Fruit fly (Drosophila melanogaster): ENCODE measurements around the gene CG13058.
A peak's percentile ranks its signal among the peaks of the same experiment; 100 is the strongest.

Gene CG13058

DNA sequence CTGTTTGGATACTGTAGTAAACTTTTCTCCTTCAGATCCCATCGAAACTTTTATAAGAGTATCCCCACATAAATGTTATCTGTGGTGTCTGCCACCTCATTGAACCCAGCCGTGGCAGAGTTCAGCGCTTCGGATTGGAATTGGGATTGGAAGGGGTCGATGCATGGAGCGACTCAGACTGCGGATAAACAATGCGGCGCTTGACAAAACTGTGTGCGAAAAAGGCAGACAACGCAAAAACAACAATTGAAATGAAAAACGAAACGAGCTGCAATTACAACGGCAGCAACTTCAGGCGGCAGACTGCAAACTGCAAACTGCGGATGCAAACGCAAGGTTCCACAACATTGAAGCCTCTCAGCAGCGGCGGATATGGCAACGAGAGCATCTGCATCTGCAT lies 14.7 kb upstream of the CG13058 start, which contains the start of gene CG13062:
Gene CG13062, plus strand, starts transcription at position 301 of the 400 bp plus-strand sequence.
- TF ChIP-seq CG11695 (GFP tag; IDR thresholded peaks at IDR 0.05) (no peak), inv (GFP tag; IDR thresholded peaks at IDR 0.05; ENCODE audit: partially characterized antibody) (no peak), lov (optimal IDR thresholded peaks at IDR 0.05) (no peak), lov (GFP tag; IDR thresholded peaks at IDR 0.05) (0 out of 3 replicates have a peak, but pooled peaks have one; percentile 22), maf-S (GFP tag; optimal IDR thresholded peaks at IDR 0.05) (no peak), Doc3 (GFP tag; IDR thresholded peaks at IDR 0.05; ENCODE audit: partially characterized antibody) (no peak), CG18619 (GFP tag; optimal IDR thresholded peaks at IDR 0.05) (no peak), mld (GFP tag; IDR thresholded peaks at IDR 0.05; ENCODE audit: partially characterized antibody) (no peak)

DNA sequence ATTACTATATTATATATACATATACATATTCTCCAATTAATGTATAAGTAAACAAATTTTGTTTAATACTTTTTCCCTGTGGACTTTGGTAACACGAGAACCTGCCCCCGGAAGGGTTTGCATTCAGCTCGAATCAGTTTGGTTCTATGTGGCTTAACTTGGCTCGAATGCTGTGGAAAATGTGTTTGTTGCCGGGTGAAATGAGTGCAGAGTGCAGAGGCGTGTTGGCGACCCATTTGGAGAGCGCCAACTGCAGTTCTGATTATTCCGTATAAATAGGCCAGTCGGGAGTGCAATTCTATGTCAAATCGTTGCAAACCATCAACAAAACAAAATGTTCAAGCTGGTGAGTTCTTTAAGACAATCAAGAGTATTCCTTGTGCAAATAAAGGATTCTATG lies 10.9 kb upstream of the CG13058 start, which contains the start of gene Nplp3:
Gene Nplp3, plus strand, starts transcription at position 301 of the 400 bp plus-strand sequence.
- TF ChIP-seq CG9876 (GFP tag; optimal IDR thresholded peaks at IDR 0.05) (no peak), klu (GFP tag; IDR thresholded peaks at IDR 0.05) (no peak), Optix (GFP tag; IDR thresholded peaks at IDR 0.05) (no peak), CG18599 (GFP tag; optimal IDR thresholded peaks at IDR 0.05) (no peak), Rx (GFP tag; IDR thresholded peaks at IDR 0.05) (no peak), CG12659 (GFP tag; optimal IDR thresholded peaks at IDR 0.05) (no peak), CG1529 (GFP tag; optimal IDR thresholded peaks at IDR 0.05) (no peak), H15 (GFP tag; IDR thresholded peaks at IDR 0.05) (no peak), hth (optimal IDR thresholded peaks at IDR 0.05) (no peak)

DNA sequence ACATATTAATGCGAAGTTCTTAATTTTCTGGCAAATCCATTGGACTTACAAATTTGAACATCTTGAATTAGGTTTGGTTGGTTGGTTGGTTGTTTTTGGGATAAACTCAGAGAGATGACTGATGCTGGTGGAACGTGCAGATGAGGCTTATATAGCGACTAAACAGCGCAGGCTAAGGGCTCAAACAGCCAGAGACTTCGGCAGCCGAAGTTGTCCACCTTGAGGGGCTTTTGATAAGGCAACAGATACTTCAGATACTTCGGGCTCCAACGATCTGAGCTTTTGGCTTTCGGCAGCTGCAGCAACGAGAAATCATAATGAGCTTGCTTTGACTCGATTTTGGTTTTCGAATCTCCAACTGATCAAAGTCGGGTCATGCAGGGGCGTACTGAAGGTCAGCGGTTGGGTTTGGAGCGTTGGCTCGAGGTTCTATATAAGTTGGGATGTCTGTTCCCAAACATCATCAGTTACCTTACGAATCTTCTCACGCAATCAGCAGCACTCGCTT lies 9.2 kb upstream of the CG13058 start, which contains the start of the genes CG13041 and CG13060:
Gene CG13041, minus strand, starts transcription at position 128 of the 508 bp plus-strand sequence.
Gene CG13060, plus strand, starts transcription at position 458 of the 508 bp plus-strand sequence.
- TF ChIP-seq CG6683 (GFP tag; optimal IDR thresholded peaks at IDR 0.05) (no peak), fd64A (GFP tag; optimal IDR thresholded peaks at IDR 0.05) (no peak), CG31224 (GFP tag; IDR thresholded peaks at IDR 0.05) (no peak), CG12391 (tag; optimal IDR thresholded peaks at IDR 0.05) (no peak), CG7839 (tag; optimal IDR thresholded peaks at IDR 0.05) (no peak), chinmo (GFP tag; IDR thresholded peaks at IDR 0.05; ENCODE audit: partially characterized antibody) (0 out of 4 replicates have a peak, but pooled peaks have one; percentile 61), h (optimal IDR thresholded peaks at IDR 0.05) (no peak), CG18619 (GFP tag; optimal IDR thresholded peaks at IDR 0.05) (no peak), CG1647 (GFP tag; optimal IDR thresholded peaks at IDR 0.05) (no peak), Stat92E (GFP tag; optimal IDR thresholded peaks at IDR 0.05) (no peak), CG3995 (GFP tag; optimal IDR thresholded peaks at IDR 0.05) (no peak), Deaf1 (tag; optimal IDR thresholded peaks at IDR 0.05) (peak; percentile 68), corto (GFP tag; optimal IDR thresholded peaks at IDR 0.05) (no peak)

DNA sequence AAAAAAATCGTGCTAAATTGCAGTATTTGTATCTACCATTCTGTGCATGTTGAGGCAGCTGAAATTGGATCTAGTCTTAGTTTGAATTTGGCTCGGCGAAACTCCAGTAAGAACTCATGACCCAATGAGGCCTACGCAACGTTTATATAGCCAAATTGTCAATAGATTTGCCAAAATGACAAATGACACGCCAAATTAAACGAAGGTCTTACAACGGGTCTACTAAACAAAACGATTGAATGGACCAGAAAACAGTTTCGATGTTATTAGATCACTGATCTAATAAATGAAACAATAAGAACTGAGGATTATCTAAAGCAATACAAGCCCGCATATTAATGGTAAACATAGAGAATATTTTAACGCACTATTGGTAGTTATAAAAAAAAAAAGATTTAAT lies 7.5 kb upstream of the CG13058 start, which contains the start of gene CG42718:
Gene CG42718, minus strand, starts transcription at position 101 of the 400 bp plus-strand sequence.
- TF ChIP-seq nau (GFP tag; optimal IDR thresholded peaks at IDR 0.05) (no peak), MTF-1 (GFP tag; optimal IDR thresholded peaks at IDR 0.05; ENCODE audit: borderline replicate concordance) (no peak), CG17912 (GFP tag; optimal IDR thresholded peaks at IDR 0.05) (no peak), CG1024 (GFP tag; IDR thresholded peaks at IDR 0.05) (no peak), p53 (GFP tag; optimal IDR thresholded peaks at IDR 0.05) (no peak), Opbp (GFP tag; IDR thresholded peaks at IDR 0.05; ENCODE audit: partially characterized antibody) (no peak), CG31365 (tag; optimal IDR thresholded peaks at IDR 0.05) (no peak), CG8359 (GFP tag; optimal IDR thresholded peaks at IDR 0.05; ENCODE audit: borderline replicate concordance) (no peak), CG17612 (GFP tag; IDR thresholded peaks at IDR 0.05) (no peak), ssp (GFP tag; IDR thresholded peaks at IDR 0.05) (no peak), CG14050 (GFP tag; IDR thresholded peaks at IDR 0.05) (no peak), pnt (GFP tag; optimal IDR thresholded peaks at IDR 0.05) (no peak), Fer1 (GFP tag; optimal IDR thresholded peaks at IDR 0.05) (no peak), CTCF (GFP tag; optimal IDR thresholded peaks at IDR 0.05) (no peak), MBD-R2 (GFP tag; IDR thresholded peaks at IDR 0.05) (no peak), Doc2 (GFP tag; IDR thresholded peaks at IDR 0.05) (no peak), CG8388 (GFP tag; optimal IDR thresholded peaks at IDR 0.05) (no peak), Meics (GFP tag; optimal IDR thresholded peaks at IDR 0.05) (no peak)

Measured in whole organism, embryonic.